Worm (Caenorhabditis elegans) whole organism, mixed stage, embryonic: ENCODE measurements around the gene grl-20.

Experiments used
- M03D4.4 ChIP-seq: sonication (generic microtip); optimal IDR thresholded peaks from 2 replicates; lab custom pipeline; 2017; ENCODE audit warnings: mild to moderate bottlenecking, missing genetic modification characterization, missing compliant biosample characterization
- bed-3 ChIP-seq: fragments of 200-800 bp; sonication (Bioruptor generic); optimal IDR thresholded peaks from 3 replicates; lab custom pipeline; 2018; ENCODE audit warnings: mild to moderate bottlenecking, missing genetic modification characterization, moderate library complexity, missing compliant biosample characterization
- blmp-1 ChIP-seq: fragments of 150-350 bp; optimal IDR thresholded peaks from 2 replicates; lab custom pipeline; 2014; ENCODE audit warnings: missing biosample characterization, missing genetic modification characterization
- ceh-39 ChIP-seq: fragments of 150-350 bp; optimal IDR thresholded peaks from 2 replicates; lab custom pipeline; 2014; ENCODE audit warnings: missing biosample characterization, missing genetic modification characterization
- ceh-43 ChIP-seq: fragments of 200-800 bp; sonication (Bioruptor generic); optimal IDR thresholded peaks from 2 replicates; lab custom pipeline; 2018; ENCODE audit warnings: mild to moderate bottlenecking, missing genetic modification characterization, moderate library complexity, missing compliant biosample characterization
- ceh-83 ChIP-seq: fragments of 200-800 bp; sonication (Bioruptor generic); optimal IDR thresholded peaks from 2 replicates; lab custom pipeline; 2018; ENCODE audit warnings: mild to moderate bottlenecking, missing genetic modification characterization, missing compliant biosample characterization
- ces-1 ChIP-seq: fragments of 150-350 bp; optimal IDR thresholded peaks from 2 replicates; lab custom pipeline; 2014; ENCODE audit warnings: missing biosample characterization, missing genetic modification reagents, missing genetic modification characterization
- cnd-1 ChIP-seq: fragments of 200-800 bp; sonication (Bioruptor generic); optimal IDR thresholded peaks from 2 replicates; lab custom pipeline; 2018; ENCODE audit warnings: mild to moderate bottlenecking, missing genetic modification characterization, missing compliant biosample characterization
- drap-1 ChIP-seq: fragments of 200-800 bp; sonication (Bioruptor generic); optimal IDR thresholded peaks from 3 replicates; lab custom pipeline; 2018; ENCODE audit warnings: mild to moderate bottlenecking, missing genetic modification characterization, missing compliant biosample characterization
- elt-1 ChIP-seq: sonication (generic microtip); optimal IDR thresholded peaks from 2 replicates; lab custom pipeline; 2017; ENCODE audit warnings: missing genetic modification characterization, mild to moderate bottlenecking, missing compliant biosample characterization, antibody characterized with exemption, moderate library complexity, borderline replicate concordance; ENCODE audit not compliant: insufficient read depth
- elt-3 ChIP-seq: fragments of 150-350 bp; optimal IDR thresholded peaks from 2 replicates; lab custom pipeline; 2014; ENCODE audit warnings: missing biosample characterization, missing genetic modification characterization
- flh-1 ChIP-seq: fragments of 200-800 bp; sonication (Bioruptor generic); optimal IDR thresholded peaks from 2 replicates; lab custom pipeline; 2018; ENCODE audit warnings: mild to moderate bottlenecking, missing genetic modification characterization, moderate library complexity, missing compliant biosample characterization
- ham-2 ChIP-seq: fragments of 200-800 bp; sonication (Bioruptor generic); optimal IDR thresholded peaks from 2 replicates; lab custom pipeline; 2018; ENCODE audit warnings: mild to moderate bottlenecking, missing genetic modification characterization, missing compliant biosample characterization
- hlh-1 ChIP-seq: fragments of 150-350 bp; optimal IDR thresholded peaks from 2 replicates; lab custom pipeline; 2014; ENCODE audit warnings: missing biosample characterization, missing genetic modification reagents, missing genetic modification characterization
- lin-13 ChIP-seq: fragments of 150-350 bp; optimal IDR thresholded peaks from 2 replicates; lab custom pipeline; 2014; ENCODE audit warnings: missing biosample characterization, missing genetic modification characterization
- lin-32 ChIP-seq: fragments of 200-800 bp; sonication (Bioruptor generic); optimal IDR thresholded peaks from 2 replicates; lab custom pipeline; 2018; ENCODE audit warnings: mild to moderate bottlenecking, missing genetic modification characterization, missing compliant biosample characterization
- lsy-2 ChIP-seq: fragments of 150-350 bp; optimal IDR thresholded peaks from 2 replicates; lab custom pipeline; 2014; ENCODE audit warnings: missing biosample characterization, missing genetic modification characterization
- mab-5 ChIP-seq: fragments of 150-350 bp; optimal IDR thresholded peaks from 2 replicates; lab custom pipeline; 2014; ENCODE audit warnings: missing biosample characterization, missing genetic modification characterization
- mep-1 ChIP-seq: fragments of 150-350 bp; optimal IDR thresholded peaks from 2 replicates; lab custom pipeline; 2017; ENCODE audit warnings: missing biosample characterization, missing genetic modification reagents, missing genetic modification characterization, inconsistent platforms
- mls-2 ChIP-seq: sonication (generic microtip); optimal IDR thresholded peaks from 2 replicates; lab custom pipeline; 2016; ENCODE audit warnings: mild to moderate bottlenecking, missing genetic modification characterization, moderate library complexity, missing compliant biosample characterization
- nhr-12 ChIP-seq: fragments of 150-350 bp; optimal IDR thresholded peaks from 2 replicates; lab custom pipeline; 2014; ENCODE audit warnings: missing biosample characterization, missing genetic modification characterization
- nhr-2 ChIP-seq: fragments of 150-350 bp; optimal IDR thresholded peaks from 2 replicates; lab custom pipeline; 2014; ENCODE audit warnings: missing biosample characterization, missing genetic modification characterization
- nhr-237 ChIP-seq: fragments of 150-350 bp; optimal IDR thresholded peaks from 2 replicates; lab custom pipeline; 2014; ENCODE audit warnings: missing biosample characterization, missing genetic modification characterization
- nhr-76 ChIP-seq: sonication (generic microtip); optimal IDR thresholded peaks from 2 replicates; lab custom pipeline; 2017; ENCODE audit warnings: missing biosample characterization, missing genetic modification characterization
- pha-4 ChIP-seq: fragments of 150-350 bp; optimal IDR thresholded peaks from 2 replicates; lab custom pipeline; 2018; ENCODE audit warnings: missing biosample characterization, missing genetic modification reagents, missing genetic modification characterization
- sem-2 ChIP-seq: fragments of 200-800 bp; sonication (Bioruptor generic); optimal IDR thresholded peaks from 2 replicates; lab custom pipeline; 2018; ENCODE audit warnings: mild to moderate bottlenecking, missing genetic modification characterization, missing compliant biosample characterization
- snpc-4 ChIP-seq: fragments of 150-350 bp; optimal IDR thresholded peaks from 2 replicates; lab custom pipeline; 2014; ENCODE audit warnings: missing biosample characterization, missing genetic modification characterization
- tbx-8 ChIP-seq: fragments of 200-800 bp; sonication (Bioruptor generic); optimal IDR thresholded peaks from 2 replicates; lab custom pipeline; 2018; ENCODE audit warnings: mild to moderate bottlenecking, missing genetic modification characterization, moderate library complexity, missing compliant biosample characterization
- unc-120 ChIP-seq: sonication (generic microtip); optimal IDR thresholded peaks from 2 replicates; lab custom pipeline; 2017; ENCODE audit warnings: missing genetic modification characterization, missing compliant biosample characterization; ENCODE audit not compliant: poor library complexity, severe bottlenecking
- unc-62 ChIP-seq: fragments of 150-350 bp; optimal IDR thresholded peaks from 2 replicates; lab custom pipeline; 2014; ENCODE audit warnings: missing biosample characterization, missing genetic modification reagents, missing genetic modification characterization
- zip-8 ChIP-seq: fragments of 150-350 bp; optimal IDR thresholded peaks from 2 replicates; lab custom pipeline; 2014; ENCODE audit warnings: missing biosample characterization, missing genetic modification characterization

Gene grl-20

ce11 chrIV:2137478-2137877 is 8.8 kb upstream of the grl-20 start:
- TF ChIP-seq ceh-43 (GFP tag; lab: Kevin White, UChicago) (no peak), zip-8 (tag; lab: Kevin White, UChicago) (peak; percentile 95)

- TF ChIP-seq bed-3 (GFP tag; lab: Kevin White, UChicago) (no peak), lin-32 (GFP tag; lab: Kevin White, UChicago) (peak; percentile 7), unc-62 (GFP tag; lab: Kevin White, UChicago) (peak; percentile 45), drap-1 (no peak), hlh-1 (peak; percentile 99), nhr-12 (tag; lab: Kevin White, UChicago) (no peak), tbx-8 (GFP tag; lab: Kevin White, UChicago) (no peak), mls-2 (tag; lab: Kevin White, UChicago) (no peak), unc-120 (tag; lab: Kevin White, UChicago) (peak; percentile 9)
These were observed 7.9 kb upstream of the grl-20 start, which contains the start of gene test-1 for ce11 chrIV:2136607-2137006. test-1 (plus strand) TSS chrIV:2136951.

DNA sequence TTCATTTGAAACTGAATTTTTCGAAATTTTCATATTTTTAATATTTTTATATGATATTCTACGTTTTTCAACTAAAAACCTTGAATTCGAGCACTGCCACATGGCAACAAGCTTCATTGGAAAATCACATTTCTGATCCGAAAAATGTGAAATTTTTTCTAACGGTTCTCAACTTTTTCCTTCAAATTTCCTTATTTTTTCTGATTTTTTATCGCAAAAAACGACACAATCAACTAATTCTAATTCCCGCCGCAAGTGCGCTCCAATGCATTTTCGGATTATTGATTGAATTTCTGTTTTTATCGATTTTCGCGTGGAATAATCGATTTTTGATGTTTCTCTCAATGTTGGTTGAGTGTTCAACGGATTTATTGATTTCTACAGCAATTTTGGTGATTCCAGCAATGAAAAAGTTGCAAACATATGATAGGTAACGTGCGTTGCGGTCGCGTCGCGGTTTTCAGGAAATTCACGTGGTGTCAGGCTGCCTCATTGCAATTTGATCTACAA is 4.8 kb upstream of the grl-20 start, which contains the start of gene C23H5.12:
Gene C23H5.12 (plus strand): TSS at position 51 of the 510 bp plus-strand sequence.
- TF ChIP-seq ceh-43 (GFP tag; lab: Kevin White, UChicago) = no peak
- TF ChIP-seq mep-1 (tag; lab: Kevin White, UChicago) = no peak
- no peak for TF ChIP-seq blmp-1 (tag; lab: Kevin White, UChicago)
- TF ChIP-seq ces-1 (GFP tag; lab: Kevin White, UChicago) = no peak
- TF ChIP-seq nhr-237 = no peak
- TF ChIP-seq hlh-1 = no peak
- no peak for TF ChIP-seq pha-4 (tag; lab: Kevin White, UChicago)
- TF ChIP-seq mab-5 (tag; lab: Kevin White, UChicago) = no peak
- TF ChIP-seq, all 35 proteins: peak for 0

DNA sequence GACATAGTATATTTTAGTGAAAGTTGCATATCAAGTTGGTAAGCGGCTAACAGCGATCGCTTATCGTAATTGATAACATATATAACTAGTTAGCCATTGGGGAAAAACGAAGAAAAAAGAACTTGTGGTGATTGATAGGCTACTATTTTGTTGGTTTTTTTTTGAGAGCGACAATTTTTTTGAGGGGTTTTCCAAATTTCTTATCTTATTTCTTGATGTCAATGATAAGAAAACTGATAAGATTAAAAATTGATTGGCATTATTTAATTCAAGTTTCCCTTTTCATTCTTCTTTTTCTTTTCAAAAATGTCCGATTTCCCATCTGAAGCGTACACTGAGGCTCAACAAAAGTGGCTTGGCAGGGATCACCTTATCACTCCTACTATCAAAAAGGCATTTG is 2.1 kb upstream of the grl-20 start, which contains the start of gene prmt-6:
Gene prmt-6 (plus strand): TSS at position 252 of the 400 bp plus-strand sequence.
- TF ChIP-seq lsy-2 (no peak), drap-1 (no peak), unc-120 (tag; lab: Kevin White, UChicago) (no peak), sem-2 (GFP tag; lab: Kevin White, UChicago) (no peak), nhr-2 (tag; lab: Kevin White, UChicago) (no peak), ham-2 (GFP tag; lab: Kevin White, UChicago) (no peak), elt-1 (tag; lab: Kevin White, UChicago) (no peak), nhr-12 (tag; lab: Kevin White, UChicago) (no peak), ceh-39 (tag; lab: Kevin White, UChicago) (no peak), cnd-1 (tag; lab: Kevin White, UChicago) (no peak), M03D4.4 (tag; lab: Kevin White, UChicago) (no peak), ceh-83 (GFP tag; lab: Kevin White, UChicago) (no peak), nhr-76 (tag; lab: Kevin White, UChicago) (no peak), mls-2 (tag; lab: Kevin White, UChicago) (no peak), bed-3 (GFP tag; lab: Kevin White, UChicago) (no peak), lin-32 (GFP tag; lab: Kevin White, UChicago) (no peak), ceh-43 (GFP tag; lab: Kevin White, UChicago) (no peak), unc-62 (GFP tag; lab: Kevin White, UChicago) (no peak)

DNA sequence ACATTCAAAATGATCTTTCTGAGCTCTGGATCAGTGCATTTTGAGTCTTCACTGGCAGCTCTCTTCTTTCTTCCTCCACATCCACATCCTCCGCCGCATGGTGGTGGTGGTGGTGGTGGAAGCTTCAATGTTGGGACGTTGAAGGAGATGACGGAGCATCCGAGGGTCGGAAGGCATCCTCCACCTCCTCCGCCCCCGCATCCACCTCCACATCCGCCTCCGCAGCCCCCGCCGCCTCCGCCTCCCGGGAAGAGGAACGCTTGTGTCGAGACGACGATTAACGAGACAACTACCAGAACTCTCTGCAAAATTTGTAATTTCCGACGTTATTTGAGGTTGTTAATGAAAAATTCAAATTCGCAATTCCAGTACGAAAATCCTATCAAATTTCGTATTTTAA is 1.3 kb downstream of the grl-20 start:
- TF ChIP-seq unc-62 (GFP tag; lab: Kevin White, UChicago) (no peak), drap-1 (no peak), sem-2 (GFP tag; lab: Kevin White, UChicago) (no peak), lin-13 (tag; lab: Kevin White, UChicago) (no peak), elt-1 (tag; lab: Kevin White, UChicago) (no peak), lsy-2 (no peak), nhr-12 (tag; lab: Kevin White, UChicago) (no peak)

- TF ChIP-seq unc-62 (GFP tag; lab: Kevin White, UChicago) (no peak), sem-2 (GFP tag; lab: Kevin White, UChicago) (no peak), mep-1 (tag; lab: Kevin White, UChicago) (no peak), flh-1 (GFP tag; lab: Kevin White, UChicago) (no peak), mab-5 (tag; lab: Kevin White, UChicago) (no peak), zip-8 (tag; lab: Kevin White, UChicago) (no peak), elt-3 (tag; lab: Kevin White, UChicago) (no peak), lin-13 (tag; lab: Kevin White, UChicago) (no peak), ceh-39 (tag; lab: Kevin White, UChicago) (no peak), mls-2 (tag; lab: Kevin White, UChicago) (no peak), snpc-4 (tag; lab: Kevin White, UChicago) (no peak), blmp-1 (tag; lab: Kevin White, UChicago) (no peak)
These were observed 6.2 kb downstream of the grl-20 start, which contains the start of gene glb-7 for ce11 chrIV:2122488-2122887. glb-7 (plus strand) TSS chrIV:2122788.
